Worm (Caenorhabditis elegans) whole organism, late embryonic: ENCODE measurements around the gene hars-1.
A peak's percentile ranks its signal among the peaks of the same experiment; 100 is the strongest.

Experiments
- dve-1 ChIP-seq: sonication (generic microtip); optimal IDR thresholded peaks from 2 replicates; lab custom pipeline; 2017; ENCODE audit warnings: antibody characterized with exemption, mild to moderate bottlenecking, missing genetic modification characterization, missing compliant biosample characterization
- hlh-15 ChIP-seq: sonication (generic microtip); optimal IDR thresholded peaks from 2 replicates; lab custom pipeline; 2016; ENCODE audit warnings: missing genetic modification characterization, missing compliant biosample characterization
- lin-11 ChIP-seq: fragments of 200-800 bp; sonication (Bioruptor generic); optimal IDR thresholded peaks from 2 replicates; lab custom pipeline; 2018; ENCODE audit warnings: mild to moderate bottlenecking, missing genetic modification characterization, missing compliant biosample characterization
- pha-2 ChIP-seq: sonication (generic microtip); optimal IDR thresholded peaks from 2 replicates; lab custom pipeline; 2017; ENCODE audit warnings: mild to moderate bottlenecking, missing genetic modification characterization, missing compliant biosample characterization
- pqm-1 ChIP-seq: sonication (generic microtip); optimal IDR thresholded peaks from 2 replicates; lab custom pipeline; 2016; ENCODE audit warnings: missing genetic modification characterization, missing compliant biosample characterization
- ref-2 ChIP-seq: sonication (generic microtip); optimal IDR thresholded peaks from 2 replicates; lab custom pipeline; 2016; ENCODE audit warnings: missing genetic modification characterization, missing compliant biosample characterization
- unc-3 ChIP-seq, 2 experiments: fragments of 200-800 bp in 1 of 2; sonication (Bioruptor generic) in 1 of 2; sonication (generic microtip) in 1 of 2; conservative IDR thresholded peaks in 1 of 2; optimal IDR thresholded peaks in 1 of 2; 2 replicates each; pipeline versions ENCODE4 v1.3.6 to Lab custom; 2016 to 2022; ENCODE audit warnings: missing compliant biosample characterization in 2 of 2, missing genetic modification characterization in 2 of 2, missing genetic modification reagents in 1 of 2

ce11 chrIV:10869642-10870041, 10.9 kb downstream of the hars-1 start:
- no peak for TF ChIP-seq pqm-1 (tag; lab: Kevin White, UChicago)
- no peak for TF ChIP-seq dve-1 (tag; lab: Kevin White, UChicago)
- no peak for TF ChIP-seq unc-3 (GFP tag; conservative IDR thresholded peaks at IDR 0.05; lab: Robert Waterston, UW)
- TF ChIP-seq unc-3 (tag; optimal IDR thresholded peaks at IDR 0.05; lab: Kevin White, UChicago): no peak
- TF ChIP-seq ref-2 (tag; lab: Kevin White, UChicago): no peak
- TF ChIP-seq lin-11: no peak
- peak; percentile 5 for TF ChIP-seq pha-2 (tag; lab: Kevin White, UChicago)
- TF ChIP-seq hlh-15 (tag; lab: Kevin White, UChicago): no peak
